Worm (Caenorhabditis elegans): ENCODE data around the gene erfa-3.

DNA sequence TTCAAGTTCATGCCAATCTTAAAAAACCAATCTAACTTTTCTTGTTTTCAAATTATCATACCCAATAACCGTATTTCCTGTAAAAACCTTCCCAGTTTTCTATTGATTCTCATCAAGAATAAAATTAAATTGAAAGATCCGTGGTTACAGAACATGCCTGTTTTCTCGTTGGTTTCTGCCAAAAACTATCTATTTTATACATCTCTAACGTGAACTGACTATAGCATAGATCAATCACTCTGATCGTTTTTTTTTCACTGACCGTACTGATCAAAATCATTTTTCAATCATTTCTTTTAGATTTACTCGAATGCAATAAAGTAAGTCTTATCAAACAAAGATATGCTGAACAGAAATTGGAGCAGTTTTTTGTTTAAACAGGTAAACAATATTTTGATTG lies 12.0 kb upstream of the erfa-3 start, which contains the start of gene C06H2.2:
- TF ChIP-seq nhr-76 (tag; optimal IDR thresholded peaks at IDR 0.05) (no peak), elt-3 (tag; optimal IDR thresholded peaks at IDR 0.05) (no peak), C34B4.2 (tag; optimal IDR thresholded peaks at IDR 0.05) (no peak), fos-1 (tag; optimal IDR thresholded peaks at IDR 0.05) (no peak)
